Worm (Caenorhabditis elegans) whole organism, L4 larva: ENCODE measurements around the gene D1086.12.

Source experiments
- aha-1 ChIP-seq: fragments of 150-350 bp; peaks from one replicate; lab custom pipeline; 2014; ENCODE audit warnings: missing biosample characterization, missing genetic modification characterization
- aly-2 ChIP-seq: sonication (generic microtip); optimal IDR thresholded peaks from 2 replicates; lab custom pipeline; 2018; ENCODE audit warnings: missing biosample characterization, missing genetic modification characterization
- ceh-20 ChIP-seq: fragments of 200-800 bp; sonication (Bioruptor generic); IDR thresholded peaks from 2 replicates; pipeline ENCODE4 v1.3.6; 2022; ENCODE audit warnings: missing genetic modification reagents, missing genetic modification characterization, missing compliant biosample characterization
- ceh-32 ChIP-seq: sonication (generic microtip); optimal IDR thresholded peaks from 2 replicates; lab custom pipeline; 2016; ENCODE audit warnings: mild to moderate bottlenecking, missing genetic modification characterization, missing compliant biosample characterization; ENCODE audit not compliant: poor library complexity
- ceh-82 ChIP-seq: sonication (generic microtip); optimal IDR thresholded peaks from 2 replicates; lab custom pipeline; 2017; ENCODE audit warnings: missing biosample characterization, missing genetic modification characterization
- dve-1 ChIP-seq: sonication (generic microtip); optimal IDR thresholded peaks from 2 replicates; lab custom pipeline; 2017; ENCODE audit warnings: antibody characterized with exemption, mild to moderate bottlenecking, missing genetic modification characterization, missing compliant biosample characterization; ENCODE audit not compliant: insufficient read depth
- hmg-1.1 ChIP-seq: fragments of 200-800 bp; sonication (Bioruptor generic); IDR thresholded peaks from 2 replicates; pipeline ENCODE4 v1.3.6; 2022; ENCODE audit warnings: missing genetic modification reagents, missing genetic modification characterization, missing compliant biosample characterization
- lsy-2 ChIP-seq, 2 experiments: fragments of 150-350 bp in 1 of 2; sonication (generic microtip) in 1 of 2; optimal IDR thresholded peaks; 2 replicates each; lab custom pipeline; 2014 to 2017; ENCODE audit warnings: missing biosample characterization in 2 of 2, missing genetic modification characterization in 2 of 2
- unc-39 ChIP-seq: sonication (generic microtip); optimal IDR thresholded peaks from 2 replicates; lab custom pipeline; 2017; ENCODE audit warnings: missing biosample characterization, missing genetic modification characterization
- zag-1 ChIP-seq: fragments of 150-350 bp; optimal IDR thresholded peaks from 2 replicates; lab custom pipeline; 2014; ENCODE audit warnings: missing biosample characterization, missing genetic modification characterization

- TF ChIP-seq aha-1 (tag; lab: Kevin White, UChicago) (no peak), zag-1 (tag; lab: Kevin White, UChicago) (no peak), unc-39 (tag; lab: Kevin White, UChicago) (no peak), ceh-20 (GFP tag; lab: Robert Waterston, UW) (no peak), dve-1 (tag; lab: Kevin White, UChicago) (no peak), lsy-2 (tag; optimal IDR thresholded peaks at IDR 0.05; lab: Kevin White, UChicago) (no peak), aly-2 (tag; lab: Kevin White, UChicago) (no peak), ceh-82 (tag; lab: Kevin White, UChicago) (no peak), ceh-32 (tag; lab: Kevin White, UChicago) (no peak), hmg-1.1 (no peak)
These were observed 50.0 kb downstream of the D1086.12 start for ce11 chrV:14150966-14151365.
